Fruit fly (Drosophila melanogaster): ENCODE data around the gene Rrp40.

Gene Rrp40

DNA sequence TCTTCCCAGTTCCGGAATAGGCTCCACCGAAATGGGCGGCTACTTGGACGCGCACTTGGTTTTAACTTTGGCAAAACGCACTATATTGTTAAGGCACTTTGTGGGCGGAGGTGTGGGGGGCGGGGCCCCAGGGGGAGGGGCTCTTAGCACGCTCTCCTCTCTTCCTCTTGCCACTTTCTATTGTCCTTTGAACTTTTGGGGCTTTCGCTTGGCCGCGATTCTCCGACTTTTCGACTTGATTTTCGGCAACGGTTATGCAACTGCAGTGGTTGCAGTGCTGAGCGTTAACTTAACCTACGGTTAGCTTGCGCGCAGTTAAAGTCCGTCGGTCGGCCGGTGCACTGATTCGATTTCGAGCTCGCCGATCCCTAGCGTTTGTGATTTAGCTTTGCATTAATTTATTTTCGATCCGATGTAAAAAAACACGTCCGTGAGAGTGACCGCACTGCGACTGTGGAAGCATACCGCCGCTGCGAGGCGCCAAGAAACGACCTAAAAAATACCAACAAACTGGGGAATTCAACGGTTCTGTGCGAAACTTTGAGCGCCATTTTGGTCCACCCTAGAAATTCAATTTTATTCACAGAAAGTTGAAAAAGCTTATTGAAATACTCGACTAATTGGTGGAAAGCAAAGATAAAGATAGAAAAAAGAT, 4.5 kb upstream of the Rrp40 start, which contains the start of gene Rim2 (continued):
- TF ChIP-seq CG14710 (tag; optimal IDR thresholded peaks at IDR 0.05) (peak; percentile 45), wor (GFP tag; IDR thresholded peaks at IDR 0.05) (no peak), Bdp1 (GFP tag; optimal IDR thresholded peaks at IDR 0.05) (no peak), slou (GFP tag; optimal IDR thresholded peaks at IDR 0.05) (no peak), HLH3B (GFP tag; IDR thresholded peaks at IDR 0.05) (no peak), CG11504 (tag; optimal IDR thresholded peaks at IDR 0.05) (peak; percentile 41), salm (tag; optimal IDR thresholded peaks at IDR 0.05) (no peak), CG10274 (GFP tag; optimal IDR thresholded peaks at IDR 0.05) (no peak), croc (GFP tag; conservative IDR thresholded peaks at IDR 0.05) (no peak), CG31224 (GFP tag; IDR thresholded peaks at IDR 0.05) (no peak), pros (GFP tag; optimal IDR thresholded peaks at IDR 0.05) (no peak), PHDP (tag; optimal IDR thresholded peaks at IDR 0.05) (peak; percentile 6), tx (GFP tag; optimal IDR thresholded peaks at IDR 0.05) (no peak), klu (GFP tag; IDR thresholded peaks at IDR 0.05) (no peak), YL-1 (GFP tag; optimal IDR thresholded peaks at IDR 0.05) (peak; percentile 35), NfI (GFP tag; optimal IDR thresholded peaks at IDR 0.05) (no peak), CG2712 (tag; optimal IDR thresholded peaks at IDR 0.05) (peak; percentile 47), CG9932 (GFP tag; IDR thresholded peaks at IDR 0.05) (0 out of 2 replicates have a peak, but pooled peaks have one; percentile 25), cad (GFP tag; optimal IDR thresholded peaks at IDR 0.05) (no peak), stwl (tag; optimal IDR thresholded peaks at IDR 0.05) (peak; percentile 79), CG30020 (tag; optimal IDR thresholded peaks at IDR 0.05) (no peak), Chrac-16 (GFP tag; optimal IDR thresholded peaks at IDR 0.05) (no peak), pan (optimal IDR thresholded peaks at IDR 0.05) (no peak), pan (GFP tag; optimal IDR thresholded peaks at IDR 0.05 in 1 of 2, IDR thresholded peaks at IDR 0.05 in 1 of 2) (no peak), otp (GFP tag; IDR thresholded peaks at IDR 0.05) (no peak), pfk (GFP tag; optimal IDR thresholded peaks at IDR 0.05) (no peak), CG8290 (GFP tag; optimal IDR thresholded peaks at IDR 0.05) (peak; percentile 40), CG8290 (tag; optimal IDR thresholded peaks at IDR 0.05) (peak in 1 of 2 experiments; percentile 68), MESR4 (GFP tag; optimal IDR thresholded peaks at IDR 0.05) (peak; percentile 78), run (tag; optimal IDR thresholded peaks at IDR 0.05) (no peak), jing (GFP tag; optimal IDR thresholded peaks at IDR 0.05) (no peak), CG33557 (GFP tag; optimal IDR thresholded peaks at IDR 0.05) (no peak), onecut (GFP tag; IDR thresholded peaks at IDR 0.05) (peak; percentile 20; the same call in 1 of the 2 replicates)

DNA sequence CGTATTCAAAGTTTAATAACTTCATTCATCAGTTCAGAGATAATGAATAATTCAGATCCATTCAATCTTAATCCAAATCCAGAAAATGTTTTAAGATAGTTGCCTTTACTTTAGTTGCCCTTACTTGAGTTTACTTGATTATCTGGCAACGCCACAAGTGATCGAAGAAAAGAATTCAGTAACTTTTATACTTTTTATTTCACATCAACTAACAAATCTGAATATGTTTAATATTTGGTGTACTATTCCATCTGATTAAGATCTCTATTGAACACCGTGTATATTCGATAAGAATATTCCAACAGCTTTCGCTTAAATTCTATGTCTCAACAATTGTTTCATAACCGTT, 4.0 kb upstream of the Rrp40 start:
- peak; percentile 6 for TF ChIP-seq BEAF-32 (GFP tag; optimal IDR thresholded peaks at IDR 0.05)
- TF ChIP-seq CG15514 (GFP tag; optimal IDR thresholded peaks at IDR 0.05): no peak
- no peak for TF ChIP-seq dimm (GFP tag; IDR thresholded peaks at IDR 0.05)
- TF ChIP-seq sob (GFP tag; IDR thresholded peaks at IDR 0.05): no peak
- no peak for TF ChIP-seq CG17328 (GFP tag; IDR thresholded peaks at IDR 0.05)
- TF ChIP-seq trem (tag; optimal IDR thresholded peaks at IDR 0.05): no peak
- TF ChIP-seq CG2120 (GFP tag; optimal IDR thresholded peaks at IDR 0.05): no peak
- peak; percentile 11 for TF ChIP-seq Dp (GFP tag; optimal IDR thresholded peaks at IDR 0.05)
- TF ChIP-seq Dip3 (GFP tag; optimal IDR thresholded peaks at IDR 0.05): no peak
- TF ChIP-seq lbe (GFP tag; optimal IDR thresholded peaks at IDR 0.05): peak; percentile 29
- TF ChIP-seq CG15601 (tag; optimal IDR thresholded peaks at IDR 0.05): peak; percentile 86
- no peak for TF ChIP-seq MBD-R2 (GFP tag; IDR thresholded peaks at IDR 0.05)
- TF ChIP-seq HHEX (GFP tag; optimal IDR thresholded peaks at IDR 0.05): no peak
- no peak for TF ChIP-seq dati (GFP tag; IDR thresholded peaks at IDR 0.05)
- TF ChIP-seq CG3995 (GFP tag; optimal IDR thresholded peaks at IDR 0.05): no peak
- no peak for TF ChIP-seq CG6272 (GFP tag; IDR thresholded peaks at IDR 0.05)
- TF ChIP-seq CHES-1-like (GFP tag; optimal IDR thresholded peaks at IDR 0.05): no peak

All from whole organism, embryonic.